Fruit fly (Drosophila melanogaster) whole organism, prepupa: Measurements from ENCODE around the gene CG4456.

Experiments used
- CG6792 ChIP-seq: fragments of 200-800 bp; sonication (Bioruptor generic); optimal IDR thresholded peaks from 3 replicates; lab custom pipeline; 2016; ENCODE audit warnings: missing biosample characterization, missing genetic modification characterization
- CG8319 ChIP-seq: fragments of 200-800 bp; sonication (Bioruptor generic); optimal IDR thresholded peaks from 3 replicates; lab custom pipeline; 2016; ENCODE audit warnings: missing biosample characterization, missing genetic modification characterization
- CG9139 ChIP-seq: fragments of 200-800 bp; sonication (Bioruptor generic); optimal IDR thresholded peaks from 3 replicates; lab custom pipeline; 2017; ENCODE audit warnings: missing biosample characterization, mild to moderate bottlenecking, missing genetic modification characterization
- Ets96B ChIP-seq: fragments of 200-800 bp; optimal IDR thresholded peaks from 2 replicates; lab custom pipeline; 2019; ENCODE audit warnings: missing biosample characterization, mild to moderate bottlenecking, missing genetic modification characterization, moderate library complexity
- Gug ChIP-seq: fragments of 200-800 bp; sonication (Bioruptor generic); IDR thresholded peaks from 2 replicates; pipeline ENCODE4 v1.3.6; 2022; ENCODE audit warnings: missing biosample characterization, missing genetic modification characterization
- Hr4 ChIP-seq: fragments of 200-800 bp; sonication (Bioruptor generic); optimal IDR thresholded peaks from 3 replicates; lab custom pipeline; 2016; ENCODE audit warnings: missing biosample characterization, missing genetic modification characterization
- OdsH ChIP-seq: fragments of 200-800 bp; sonication (Bioruptor generic); optimal IDR thresholded peaks from 3 replicates; lab custom pipeline; 2016; ENCODE audit warnings: missing biosample characterization, missing genetic modification characterization
- Sox102F ChIP-seq: fragments of 200-800 bp; sonication (Bioruptor generic); optimal IDR thresholded peaks from 2 replicates; lab custom pipeline; 2016; ENCODE audit warnings: missing biosample characterization, mild to moderate bottlenecking, missing genetic modification characterization
- ss ChIP-seq, 2 experiments: fragments of 200-800 bp; sonication (Bioruptor generic); optimal IDR thresholded peaks; 2 replicates in 1 of 2; 3 replicates in 1 of 2; lab custom pipeline; 2017 to 2018; ENCODE audit warnings: mild to moderate bottlenecking in 2 of 2, missing biosample characterization in 2 of 2, missing genetic modification characterization in 2 of 2, moderate library complexity in 1 of 2

DNA sequence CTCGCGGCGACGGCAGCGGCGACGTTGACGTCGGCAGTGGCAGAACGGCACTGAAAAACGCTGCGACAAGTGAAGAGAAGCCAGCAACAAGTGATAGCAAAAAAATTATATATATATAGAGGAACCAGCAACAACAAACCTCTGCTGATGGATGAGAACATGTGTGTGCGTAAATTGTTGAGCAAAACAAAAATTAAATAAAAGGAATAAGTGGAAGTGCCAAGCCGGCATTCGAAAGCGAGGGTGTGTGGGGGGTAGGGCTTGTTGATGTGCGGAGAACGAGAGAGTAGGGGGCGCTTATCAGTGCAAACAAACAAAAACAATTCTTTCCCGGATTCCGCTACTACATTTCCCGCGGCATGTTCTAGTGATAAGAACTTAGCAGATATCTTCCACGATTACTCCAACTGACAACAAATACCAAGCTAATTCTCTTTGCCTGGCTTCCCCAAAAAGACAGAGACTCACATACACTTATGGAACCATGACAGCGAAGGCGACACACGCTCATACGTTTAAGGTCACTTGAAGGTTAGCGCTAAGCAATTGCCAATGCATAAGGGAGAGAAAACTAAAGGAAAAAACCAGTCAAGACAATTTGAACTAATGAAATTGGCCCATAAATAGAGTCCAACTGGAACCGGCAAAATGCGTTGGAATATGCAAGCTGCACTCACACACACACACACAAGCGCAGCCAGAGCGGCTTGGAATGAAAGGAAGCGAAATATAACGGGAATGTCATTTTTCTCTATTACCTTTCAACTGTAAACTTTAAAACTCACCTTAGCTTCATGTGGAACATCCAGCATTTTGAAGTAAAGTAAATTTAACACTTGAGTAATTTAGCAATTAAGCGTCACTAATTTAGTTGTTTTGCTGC, 14.5 kb upstream of the CG4456 start:
- TF ChIP-seq Ets96B (tag; lab: Kevin White, UChicago) (peak; percentile 51), Sox102F (no peak), CG6792 (no peak), Gug (GFP tag; lab: Robert Waterston, UW) (no peak), CG8319 (GFP tag; lab: Kevin White, UChicago) (no peak), Hr4 (no peak), OdsH (GFP tag; lab: Kevin White, UChicago) (no peak), CG9139 (GFP tag; lab: Kevin White, UChicago) (peak; percentile 36), ss (GFP tag; optimal IDR thresholded peaks at IDR 0.05; lab: Kevin White, UChicago) (peak; percentile 48 to 77)
